Fruit fly (Drosophila melanogaster): Measurements from ENCODE around the gene CG4022.
A peak's percentile ranks its signal among the peaks of the same experiment; 100 is the strongest.

Gene CG4022

DNA sequence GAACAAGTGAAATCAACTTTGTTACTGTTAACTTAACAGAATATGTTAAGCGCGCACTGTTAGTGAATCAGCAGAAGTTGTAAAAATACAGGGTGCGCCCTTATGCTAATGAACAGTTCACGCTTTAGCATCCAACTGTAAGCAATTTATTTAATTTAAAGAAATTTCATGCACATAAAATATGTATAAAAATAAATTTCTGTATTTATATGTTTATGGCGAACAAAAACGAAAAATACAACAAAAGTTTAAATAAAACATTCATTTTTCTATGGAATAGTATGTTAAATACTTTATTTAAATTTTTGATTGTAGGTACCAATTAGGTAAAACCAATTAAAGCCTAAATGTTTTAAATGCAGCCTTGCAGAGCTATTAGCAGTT lies 13.9 kb upstream of the CG4022 start (continued):
- TF ChIP-seq CG30403 (GFP tag; optimal IDR thresholded peaks at IDR 0.05) (peak; percentile 28), lov (optimal IDR thresholded peaks at IDR 0.05) (no peak), lov (GFP tag; IDR thresholded peaks at IDR 0.05) (no peak), tna (GFP tag; IDR thresholded peaks at IDR 0.05; ENCODE audit: partially characterized antibody) (no peak), sd (tag; optimal IDR thresholded peaks at IDR 0.05) (no peak), wor (GFP tag; IDR thresholded peaks at IDR 0.05) (no peak), peb (GFP tag; IDR thresholded peaks at IDR 0.05) (no peak), MTF-1 (GFP tag; optimal IDR thresholded peaks at IDR 0.05; ENCODE audit: borderline replicate concordance) (no peak), sc (optimal IDR thresholded peaks at IDR 0.05) (no peak), sc (GFP tag; optimal IDR thresholded peaks at IDR 0.05) (no peak), pan (optimal IDR thresholded peaks at IDR 0.05) (no peak), pan (GFP tag; optimal IDR thresholded peaks at IDR 0.05 in 1 of 2, IDR thresholded peaks at IDR 0.05 in 1 of 2) (peak in 1 of 2 experiments; percentile 53), C15 (GFP tag; IDR thresholded peaks at IDR 0.05) (no peak), CG6654 (GFP tag; optimal IDR thresholded peaks at IDR 0.05) (no peak), stwl (tag; optimal IDR thresholded peaks at IDR 0.05) (peak; percentile 39), CG7839 (tag; optimal IDR thresholded peaks at IDR 0.05) (peak; percentile 36), MBD-R2 (GFP tag; IDR thresholded peaks at IDR 0.05) (no peak), CG11093 (GFP tag; IDR thresholded peaks at IDR 0.05) (no peak), CG10959 (GFP tag; IDR thresholded peaks at IDR 0.05) (no peak), CG1602 (GFP tag; optimal IDR thresholded peaks at IDR 0.05) (no peak), CG12942 (GFP tag; optimal IDR thresholded peaks at IDR 0.05) (peak; percentile 5), Scr (GFP tag; IDR thresholded peaks at IDR 0.05; ENCODE audit: partially characterized antibody) (no peak), tin (GFP tag; optimal IDR thresholded peaks at IDR 0.05) (no peak), CG32532 (GFP tag; IDR thresholded peaks at IDR 0.05) (peak; percentile 66; the same call in 1 of the 2 replicates), hb (GFP tag; IDR thresholded peaks at IDR 0.05; ENCODE audit: partially characterized antibody) (no peak), ham (GFP tag; IDR thresholded peaks at IDR 0.05) (no peak), Sry-β (GFP tag; optimal IDR thresholded peaks at IDR 0.05) (no peak), danr (GFP tag; IDR thresholded peaks at IDR 0.05) (no peak), Hey (tag; optimal IDR thresholded peaks at IDR 0.05) (no peak), hbn (GFP tag; IDR thresholded peaks at IDR 0.05; ENCODE audit: partially characterized antibody) (no peak), Ets97D (GFP tag; optimal IDR thresholded peaks at IDR 0.05) (no peak), toy (GFP tag; IDR thresholded peaks at IDR 0.05) (no peak), CG17612 (GFP tag; IDR thresholded peaks at IDR 0.05) (no peak), CG11695 (GFP tag; IDR thresholded peaks at IDR 0.05) (peak; percentile 56; the same call in 2 of the 3 replicates), gcm (GFP tag; optimal IDR thresholded peaks at IDR 0.05) (peak; percentile 33), grau (tag; optimal IDR thresholded peaks at IDR 0.05) (peak; percentile 63), vvl (GFP tag; IDR thresholded peaks at IDR 0.05) (peak; percentile 91), dmrt11E (tag; optimal IDR thresholded peaks at IDR 0.05) (peak; percentile 27), CG13775 (GFP tag; optimal IDR thresholded peaks at IDR 0.05) (peak; percentile 20), mirr (GFP tag; optimal IDR thresholded peaks at IDR 0.05) (no peak), CG33213 (GFP tag; optimal IDR thresholded peaks at IDR 0.05) (no peak), CG18476 (GFP tag; optimal IDR thresholded peaks at IDR 0.05) (peak; percentile 41), Meics (GFP tag; optimal IDR thresholded peaks at IDR 0.05) (peak; percentile 59), CG8924 (tag; optimal IDR thresholded peaks at IDR 0.05) (peak; percentile 64), CG8388 (GFP tag; optimal IDR thresholded peaks at IDR 0.05) (peak; percentile 52), Eip74EF (GFP tag; optimal IDR thresholded peaks at IDR 0.05) (no peak), zfh1 (GFP tag; IDR thresholded peaks at IDR 0.05) (no peak), bab2 (GFP tag; optimal IDR thresholded peaks at IDR 0.05) (no peak), az2 (GFP tag; optimal IDR thresholded peaks at IDR 0.05) (no peak), CG11085 (GFP tag; IDR thresholded peaks at IDR 0.05) (no peak), sens-2 (GFP tag; IDR thresholded peaks at IDR 0.05) (no peak), Dbx (GFP tag; IDR thresholded peaks at IDR 0.05) (peak; percentile 24; the same call in 1 of the 3 replicates), NFAT (GFP tag; IDR thresholded peaks at IDR 0.05) (no peak)

Measured in whole organism, embryonic.